Worm (Caenorhabditis elegans): ENCODE data around the gene Y62H9A.9.

ce11 chrX:11857178-11857577, 40.8 kb downstream of the Y62H9A.9 start, which contains the start of gene mes-1:
- TF ChIP-seq lin-13 (tag; optimal IDR thresholded peaks at IDR 0.05): no peak
- TF ChIP-seq nhr-28 (tag; optimal IDR thresholded peaks at IDR 0.05): no peak
- no peak for TF ChIP-seq unc-39 (tag; optimal IDR thresholded peaks at IDR 0.05)
- TF ChIP-seq nhr-76 (tag; optimal IDR thresholded peaks at IDR 0.05): no peak
- no peak for TF ChIP-seq unc-62 (GFP tag; optimal IDR thresholded peaks at IDR 0.05)
- TF ChIP-seq mep-1 (tag; optimal IDR thresholded peaks at IDR 0.05): no peak
- TF ChIP-seq ces-1 (GFP tag; optimal IDR thresholded peaks at IDR 0.05): no peak
- no peak for TF ChIP-seq pha-4 (tag; optimal IDR thresholded peaks at IDR 0.05)

Measured in whole organism, mixed stage, embryonic.